Worm (Caenorhabditis elegans) whole organism, midembryonic: ENCODE measurements around the gene qns-1.

ENCODE experiments used
- cog-1 ChIP-seq: sonication (generic microtip); optimal IDR thresholded peaks from 2 replicates; lab custom pipeline; 2016; ENCODE audit warnings: missing genetic modification characterization, missing compliant biosample characterization
- flt-1 ChIP-seq: fragments of 200-800 bp; sonication (Bioruptor generic); IDR thresholded peaks from 2 replicates; pipeline ENCODE4 v1.3.6; 2022; ENCODE audit warnings: missing genetic modification characterization, missing compliant biosample characterization
- ref-1 ChIP-seq: fragments of 200-800 bp; sonication (Bioruptor generic); conservative IDR thresholded peaks from 2 replicates; pipeline ENCODE4 v1.3.6; 2022; ENCODE audit warnings: missing genetic modification reagents, missing genetic modification characterization, missing compliant biosample characterization

- no peak for TF ChIP-seq cog-1 (tag; lab: Kevin White, UChicago)
- TF ChIP-seq flt-1 (GFP tag; lab: Robert Waterston, UW), result no peak
- no peak for TF ChIP-seq ref-1
These were observed 23.5 kb upstream of the qns-1 start for ce11 chrIV:10242458-10243123.
